Worm (Caenorhabditis elegans): ENCODE data around the gene C40C9.3.

Gene C40C9.3

ce11 chrX:13672622-13673021, 25.2 kb downstream of the C40C9.3 start (continued):
- TF ChIP-seq nhr-85 (tag), result peak; percentile 69
- no peak for TF ChIP-seq F16B12.6 (tag; optimal IDR thresholded peaks at IDR 0.05)
- TF ChIP-seq efl-1 (optimal IDR thresholded peaks at IDR 0.05), result no peak
- TF ChIP-seq efl-1 (GFP tag; optimal IDR thresholded peaks at IDR 0.05 in 1 of 2), result peak in 1 of 2 experiments; percentile 26
- TF ChIP-seq lsy-2 (tag; optimal IDR thresholded peaks at IDR 0.05), result peak in 1 of 2 experiments; percentile 27
- no peak for TF ChIP-seq tbx-2 (tag; optimal IDR thresholded peaks at IDR 0.05)
- no peak for TF ChIP-seq ceh-88 (GFP tag; IDR thresholded peaks at IDR 0.05)

DNA sequence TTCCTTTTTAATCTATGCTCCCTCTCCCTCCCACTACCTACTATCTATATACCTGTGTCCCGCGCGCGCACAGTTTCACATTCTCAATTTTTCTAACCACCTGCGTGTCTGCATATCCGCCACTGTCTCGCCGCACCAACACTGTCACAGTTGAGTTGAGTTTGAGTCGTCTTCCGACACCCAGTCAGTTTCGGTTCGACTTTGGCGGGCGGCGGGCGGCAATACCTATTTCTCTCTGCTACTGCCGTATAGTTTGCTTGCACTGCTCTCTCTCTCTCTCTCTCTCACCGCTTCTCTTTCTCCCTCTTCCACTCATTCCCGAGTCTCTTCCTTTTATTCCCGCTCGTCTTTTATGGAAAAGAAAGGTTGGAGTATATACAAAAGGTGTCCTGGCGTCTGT, 28.0 kb downstream of the C40C9.3 start:
- TF ChIP-seq elt-3 (tag; optimal IDR thresholded peaks at IDR 0.05) (no peak), ztf-11 (tag; optimal IDR thresholded peaks at IDR 0.05) (peak in 1 of 2 experiments; percentile 16), mef-2 (tag; optimal IDR thresholded peaks at IDR 0.05) (no peak), snu-23 (GFP tag; optimal IDR thresholded peaks at IDR 0.05) (peak; percentile 36), blmp-1 (tag; optimal IDR thresholded peaks at IDR 0.05) (peak; percentile 59), unc-62 (GFP tag; optimal IDR thresholded peaks at IDR 0.05) (no peak), pag-3 (tag; optimal IDR thresholded peaks at IDR 0.05; ENCODE audit: borderline replicate concordance, insufficient read depth) (no peak), alr-1 (tag; optimal IDR thresholded peaks at IDR 0.05; ENCODE audit: borderline replicate concordance) (no peak), hlh-17 (GFP tag; optimal IDR thresholded peaks at IDR 0.05; ENCODE audit: borderline replicate concordance) (no peak), efl-3 (GFP tag; optimal IDR thresholded peaks at IDR 0.05) (no peak), nhr-19 (GFP tag; conservative IDR thresholded peaks at IDR 0.05) (no peak), lin-14 (GFP tag; optimal IDR thresholded peaks at IDR 0.05) (peak; percentile 77), C34B4.2 (tag; optimal IDR thresholded peaks at IDR 0.05) (no peak), nhr-237 (tag; optimal IDR thresholded peaks at IDR 0.05) (no peak), tbx-2 (tag; optimal IDR thresholded peaks at IDR 0.05) (no peak), fkh-10 (GFP tag; optimal IDR thresholded peaks at IDR 0.05) (no peak), vab-15 (tag; optimal IDR thresholded peaks at IDR 0.05) (no peak), zag-1 (tag; optimal IDR thresholded peaks at IDR 0.05) (no peak), nhr-85 (tag) (peak; percentile 80), nhr-47 (tag; optimal IDR thresholded peaks at IDR 0.05) (peak; percentile 17), fkh-8 (tag; optimal IDR thresholded peaks at IDR 0.05) (no peak), dpl-1 (GFP tag; optimal IDR thresholded peaks at IDR 0.05) (no peak), nhr-90 (tag; optimal IDR thresholded peaks at IDR 0.05; ENCODE audit: poor library complexity) (peak; percentile 4), sox-4 (tag; optimal IDR thresholded peaks at IDR 0.05) (no peak), ceh-82 (tag; optimal IDR thresholded peaks at IDR 0.05) (peak in 1 of 3 experiments; percentile 30), zip-4 (GFP tag; optimal IDR thresholded peaks at IDR 0.05) (no peak), irx-1 (tag; optimal IDR thresholded peaks at IDR 0.05) (no peak), pqm-1 (tag; optimal IDR thresholded peaks at IDR 0.05) (no peak), unc-30 (tag; optimal IDR thresholded peaks at IDR 0.05) (no peak), nhr-20 (tag; optimal IDR thresholded peaks at IDR 0.05) (peak; percentile 43), hlh-4 (tag; optimal IDR thresholded peaks at IDR 0.05) (no peak), dsc-1 (tag; optimal IDR thresholded peaks at IDR 0.05) (no peak), unc-86 (tag; optimal IDR thresholded peaks at IDR 0.05) (no peak), ceh-8 (GFP tag; optimal IDR thresholded peaks at IDR 0.05) (no peak), nhr-11 (tag; optimal IDR thresholded peaks at IDR 0.05) (no peak), nhr-77 (tag; optimal IDR thresholded peaks at IDR 0.05) (peak; percentile 34), swsn-7 (tag; optimal IDR thresholded peaks at IDR 0.05) (peak; percentile 28), ceh-88 (GFP tag; IDR thresholded peaks at IDR 0.05) (no peak), xbp-1 (tag; optimal IDR thresholded peaks at IDR 0.05) (no peak), egl-27 (tag; optimal IDR thresholded peaks at IDR 0.05) (no peak), pax-3 (tag; optimal IDR thresholded peaks at IDR 0.05) (no peak), efl-1 (optimal IDR thresholded peaks at IDR 0.05) (peak in 1 of 2 experiments; percentile 20), efl-1 (GFP tag; optimal IDR thresholded peaks at IDR 0.05 in 1 of 2) (peak in 1 of 2 experiments; percentile 41), lin-13 (GFP tag; optimal IDR thresholded peaks at IDR 0.05) (no peak), ces-1 (GFP tag; optimal IDR thresholded peaks at IDR 0.05) (no peak), skn-1 (tag; optimal IDR thresholded peaks at IDR 0.05) (peak; percentile 1), aly-2 (tag; optimal IDR thresholded peaks at IDR 0.05) (no peak), ama-1 (optimal IDR thresholded peaks at IDR 0.05) (no peak), nhr-76 (tag; optimal IDR thresholded peaks at IDR 0.05) (no peak)
